Fruit fly (Drosophila melanogaster) whole organism, adult: ENCODE measurements around the gene Pdi.
A peak's percentile ranks its signal among the peaks of the same experiment; 100 is the strongest.

Experiments
- CG11617 ChIP-seq: fragments of 200-800 bp; sonication (Bioruptor generic); optimal IDR thresholded peaks from 2 replicates; lab custom pipeline; 2017; ENCODE audit warnings: mild to moderate bottlenecking, missing biosample characterization, missing genetic modification reagents, missing genetic modification characterization
- CG12768 ChIP-seq: fragments of 200-800 bp; sonication (Bioruptor generic); optimal IDR thresholded peaks from 2 replicates; lab custom pipeline; 2017; ENCODE audit warnings: missing biosample characterization, missing genetic modification characterization, mild to moderate bottlenecking, moderate library complexity, missing genetic modification reagents
- CG14711 ChIP-seq: fragments of 200-800 bp; sonication (Bioruptor generic); optimal IDR thresholded peaks from 2 replicates; lab custom pipeline; 2018; ENCODE audit warnings: missing biosample characterization, mild to moderate bottlenecking, missing genetic modification characterization, moderate library complexity
- CG1620 ChIP-seq: fragments of 200-800 bp; sonication (Bioruptor generic); optimal IDR thresholded peaks from 2 replicates; lab custom pipeline; 2016; ENCODE audit warnings: missing biosample characterization, missing genetic modification characterization
- CG33017 ChIP-seq: fragments of 200-800 bp; sonication (Bioruptor generic); optimal IDR thresholded peaks from 2 replicates; lab custom pipeline; 2018; ENCODE audit warnings: missing biosample characterization, mild to moderate bottlenecking, missing genetic modification characterization, moderate library complexity
- CG5204 ChIP-seq: fragments of 200-800 bp; sonication (Bioruptor generic); optimal IDR thresholded peaks from 2 replicates; lab custom pipeline; 2016; ENCODE audit warnings: missing biosample characterization, missing genetic modification characterization
- CG7045 ChIP-seq: fragments of 200-800 bp; sonication (Bioruptor generic); optimal IDR thresholded peaks from 2 replicates; lab custom pipeline; 2017; ENCODE audit warnings: missing biosample characterization, mild to moderate bottlenecking, missing genetic modification characterization
- CG7101 ChIP-seq: fragments of 200-800 bp; sonication (Bioruptor generic); optimal IDR thresholded peaks from 2 replicates; lab custom pipeline; 2018; ENCODE audit warnings: missing biosample characterization, mild to moderate bottlenecking, missing genetic modification characterization, moderate library complexity
- Clk ChIP-seq: fragments of 200-800 bp; sonication (Bioruptor generic); optimal IDR thresholded peaks from 2 replicates; lab custom pipeline; 2017; ENCODE audit warnings: missing biosample characterization, missing genetic modification characterization
- Crg-1 ChIP-seq: fragments of 200-800 bp; sonication (Bioruptor generic); optimal IDR thresholded peaks from 2 replicates; lab custom pipeline; 2016; ENCODE audit warnings: missing biosample characterization, missing genetic modification characterization
- Hr96 ChIP-seq: fragments of 200-800 bp; sonication (Bioruptor generic); optimal IDR thresholded peaks from 2 replicates; lab custom pipeline; 2016; ENCODE audit warnings: missing biosample characterization, missing genetic modification characterization
- Mnt ChIP-seq: fragments of 200-800 bp; sonication (Bioruptor generic); optimal IDR thresholded peaks from 2 replicates; lab custom pipeline; 2016; ENCODE audit warnings: missing biosample characterization, mild to moderate bottlenecking, missing genetic modification characterization
- bab1 ChIP-seq: fragments of 200-800 bp; sonication (Bioruptor generic); optimal IDR thresholded peaks from 3 replicates; lab custom pipeline; 2019; ENCODE audit warnings: missing biosample characterization, mild to moderate bottlenecking, missing genetic modification characterization, moderate library complexity
- cic ChIP-seq: fragments of 200-800 bp; sonication (Bioruptor generic); optimal IDR thresholded peaks from 2 replicates; lab custom pipeline; 2017; ENCODE audit warnings: missing biosample characterization, mild to moderate bottlenecking, missing genetic modification characterization, moderate library complexity
- cnc ChIP-seq, 2 experiments: fragments of >200 bp; optimal IDR thresholded peaks; 2 replicates each; lab custom pipeline; 2017
- kay ChIP-seq: fragments of 200-800 bp; sonication (Bioruptor generic); peaks from one replicate; lab custom pipeline; 2016; ENCODE audit warnings: missing biosample characterization, missing genetic modification characterization, borderline replicate concordance
- ovo ChIP-seq: fragments of 200-800 bp; sonication (Bioruptor generic); optimal IDR thresholded peaks from 2 replicates; lab custom pipeline; 2016; ENCODE audit warnings: missing biosample characterization, missing genetic modification characterization
- pad ChIP-seq: fragments of 200-800 bp; sonication (Bioruptor generic); optimal IDR thresholded peaks from 3 replicates; lab custom pipeline; 2017; ENCODE audit warnings: missing biosample characterization, missing genetic modification characterization, mild to moderate bottlenecking, moderate library complexity, missing genetic modification reagents
- tj ChIP-seq: fragments of 200-800 bp; sonication (Bioruptor generic); optimal IDR thresholded peaks from 3 replicates; lab custom pipeline; 2017; ENCODE audit warnings: missing biosample characterization, mild to moderate bottlenecking, missing genetic modification characterization, moderate library complexity
- toe ChIP-seq: fragments of 200-800 bp; sonication (Bioruptor generic); optimal IDR thresholded peaks from 2 replicates; lab custom pipeline; 2016; ENCODE audit warnings: missing biosample characterization, missing genetic modification characterization

Pdi gene

dm6 chr3L:15097878-15098520 lies 44.6 kb downstream of the Pdi start, which contains the start of gene Ctps:
Ctps (plus strand) TSS chr3L:15097914.
- TF ChIP-seq cic (GFP tag; lab: Kevin White, UChicago) = no peak
- TF ChIP-seq toe (GFP tag; lab: Kevin White, UChicago) = no peak
- TF ChIP-seq kay = peak; percentile 95
- no peak for TF ChIP-seq tj (GFP tag; lab: Kevin White, UChicago)
- no peak for TF ChIP-seq ovo
- TF ChIP-seq CG7045 = no peak
- no peak for TF ChIP-seq Crg-1 (GFP tag; lab: Kevin White, UChicago)
- TF ChIP-seq CG7101 (tag; lab: Kevin White, UChicago) = peak; percentile 34
- TF ChIP-seq CG5204 = no peak
- no peak for TF ChIP-seq CG11617 (GFP tag; lab: Kevin White, UChicago)
- TF ChIP-seq CG14711 (tag; lab: Kevin White, UChicago) = no peak
- no peak for TF ChIP-seq Hr96
- no peak for TF ChIP-seq CG33017 (tag; lab: Kevin White, UChicago)
- TF ChIP-seq Mnt (GFP tag; lab: Kevin White, UChicago) = peak; percentile 61
- peak; percentile 16 for TF ChIP-seq CG12768 (GFP tag; lab: Kevin White, UChicago)
- no peak for TF ChIP-seq pad (GFP tag; lab: Kevin White, UChicago)
- no peak for TF ChIP-seq cnc (optimal IDR thresholded peaks at IDR 0.05; lab: Kevin White, UChicago)
- no peak for TF ChIP-seq CG1620 (GFP tag; lab: Kevin White, UChicago)
- peak; percentile 51 for TF ChIP-seq bab1 (GFP tag; lab: Kevin White, UChicago)
- TF ChIP-seq Clk = no peak

- TF ChIP-seq pad (GFP tag; lab: Kevin White, UChicago) (peak; percentile 64), Clk (no peak), CG33017 (tag; lab: Kevin White, UChicago) (no peak), Crg-1 (GFP tag; lab: Kevin White, UChicago) (peak; percentile 31), CG7045 (peak; percentile 36), CG5204 (no peak), CG1620 (GFP tag; lab: Kevin White, UChicago) (no peak), Mnt (GFP tag; lab: Kevin White, UChicago) (peak; percentile 61), bab1 (GFP tag; lab: Kevin White, UChicago) (peak; percentile 58), CG14711 (tag; lab: Kevin White, UChicago) (peak; percentile 60), cnc (optimal IDR thresholded peaks at IDR 0.05; lab: Kevin White, UChicago) (no peak), tj (GFP tag; lab: Kevin White, UChicago) (peak; percentile 34), ovo (peak; percentile 37), CG12768 (GFP tag; lab: Kevin White, UChicago) (peak; percentile 54), kay (peak; percentile 81), Hr96 (no peak), CG7101 (tag; lab: Kevin White, UChicago) (peak; percentile 58), CG11617 (GFP tag; lab: Kevin White, UChicago) (peak; percentile 57)
Measured at dm6 chr3L:15094589-15095288, 47.9 kb downstream of the Pdi start, which contains the start of the genes sstn, Plp and GlyRS. sstn (minus strand) TSS chr3L:15094719. Plp (minus strand) TSS chr3L:15094724. GlyRS (plus strand) TSS chr3L:15095142.

- peak; percentile 29 for TF ChIP-seq bab1 (GFP tag; lab: Kevin White, UChicago)
- no peak for TF ChIP-seq CG14711 (tag; lab: Kevin White, UChicago)
- no peak for TF ChIP-seq cic (GFP tag; lab: Kevin White, UChicago)
- peak; percentile 44 for TF ChIP-seq kay
- TF ChIP-seq ovo = peak; percentile 65
- no peak for TF ChIP-seq pad (GFP tag; lab: Kevin White, UChicago)
- TF ChIP-seq CG7045 = no peak
- no peak for TF ChIP-seq CG33017 (tag; lab: Kevin White, UChicago)
- no peak for TF ChIP-seq cnc (optimal IDR thresholded peaks at IDR 0.05; lab: Kevin White, UChicago)
- no peak for TF ChIP-seq toe (GFP tag; lab: Kevin White, UChicago)
- peak; percentile 8 for TF ChIP-seq CG12768 (GFP tag; lab: Kevin White, UChicago)
- TF ChIP-seq Crg-1 (GFP tag; lab: Kevin White, UChicago) = no peak
- TF ChIP-seq Clk = no peak
- TF ChIP-seq CG1620 (GFP tag; lab: Kevin White, UChicago) = no peak
Measured at dm6 chr3L:15093929-15094588, 48.6 kb downstream of the Pdi start.

- TF ChIP-seq CG33017 (tag; lab: Kevin White, UChicago) (no peak), Crg-1 (GFP tag; lab: Kevin White, UChicago) (no peak), CG1620 (GFP tag; lab: Kevin White, UChicago) (no peak), CG11617 (GFP tag; lab: Kevin White, UChicago) (no peak), Mnt (GFP tag; lab: Kevin White, UChicago) (no peak), Hr96 (no peak), tj (GFP tag; lab: Kevin White, UChicago) (no peak), cic (GFP tag; lab: Kevin White, UChicago) (no peak), CG12768 (GFP tag; lab: Kevin White, UChicago) (no peak), toe (GFP tag; lab: Kevin White, UChicago) (no peak), bab1 (GFP tag; lab: Kevin White, UChicago) (no peak), pad (GFP tag; lab: Kevin White, UChicago) (no peak), CG5204 (no peak), ovo (no peak), CG7045 (no peak), CG14711 (tag; lab: Kevin White, UChicago) (no peak), Clk (no peak), kay (no peak)
Measured at dm6 chr3L:15089887-15090679, 52.6 kb downstream of the Pdi start.
